Worm (Caenorhabditis elegans) whole organism, L4 larva: ENCODE measurements around the gene nlp-26.

Experiments used
- nhr-10 ChIP-seq: fragments of 150-350 bp; optimal IDR thresholded peaks from 2 replicates; lab custom pipeline; 2014; ENCODE audit warnings: missing biosample characterization, missing genetic modification characterization
- pha-4 ChIP-seq, 2 experiments: fragments of 150-350 bp in 1 of 2; fragments of 200-800 bp in 1 of 2; sonication (Bioruptor generic) in 1 of 2; IDR thresholded peaks in 1 of 2; optimal IDR thresholded peaks in 1 of 2; 2 replicates each; pipeline versions ENCODE4 v1.3.6 to Lab custom; 2014 to 2022; ENCODE audit warnings: missing genetic modification characterization in 2 of 2, missing genetic modification reagents in 2 of 2, missing biosample characterization in 1 of 2, missing compliant biosample characterization in 1 of 2

DNA sequence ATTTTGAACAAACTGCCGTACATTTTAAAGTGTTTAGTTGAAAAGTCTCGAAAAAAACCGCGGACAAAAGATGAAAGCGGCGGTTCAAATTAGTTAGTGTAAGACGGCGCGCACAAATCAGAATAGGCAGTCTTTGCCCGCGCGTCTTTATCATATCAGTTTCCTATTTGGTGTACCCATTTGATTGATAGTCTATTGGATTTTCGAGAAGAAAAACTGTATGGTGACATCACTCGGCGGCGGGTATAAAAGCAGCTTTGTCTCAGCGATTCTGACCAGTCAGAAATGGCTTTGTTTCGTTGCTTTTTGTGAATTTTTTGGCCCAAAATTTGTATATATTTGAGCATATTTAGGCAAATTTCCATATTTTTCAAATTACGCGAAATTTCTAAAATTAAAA lies 4.6 kb upstream of the nlp-26 start:
- no peak for TF ChIP-seq nhr-10 (tag; lab: Kevin White, UChicago)
- TF ChIP-seq pha-4 (GFP tag; IDR thresholded peaks at IDR 0.05; lab: Robert Waterston, UW), result no peak
- no peak for TF ChIP-seq pha-4 (tag; optimal IDR thresholded peaks at IDR 0.05; lab: Kevin White, UChicago)
